Worm (Caenorhabditis elegans): ENCODE measurements around the gene F54E4.4.

ce11 chrX:14599245-14599644 is 46.0 kb downstream of the F54E4.4 start, which contains the start of gene C44H4.6:
- no peak for TF ChIP-seq F37B4.10 (GFP tag; IDR thresholded peaks at IDR 0.05)
- no peak for TF ChIP-seq nfya-1 (tag; optimal IDR thresholded peaks at IDR 0.05; ENCODE audit: borderline replicate concordance, insufficient read depth)
